Fruit fly (Drosophila melanogaster) whole organism, embryonic: Measurements from ENCODE around the gene CG42240.

Source experiments
- Bteb2 ChIP-seq: fragments of 200-800 bp; sonication (Bioruptor generic); optimal IDR thresholded peaks from 2 replicates; lab custom pipeline; 2016; ENCODE audit warnings: missing biosample characterization, missing genetic modification characterization
- CG10267 ChIP-seq: fragments of 200-800 bp; sonication (Bioruptor generic); optimal IDR thresholded peaks from 2 replicates; lab custom pipeline; 2018; ENCODE audit warnings: missing biosample characterization, mild to moderate bottlenecking, missing genetic modification characterization, moderate library complexity
- CG10431 ChIP-seq: fragments of 200-800 bp; sonication (Bioruptor generic); optimal IDR thresholded peaks from 3 replicates; lab custom pipeline; 2018; ENCODE audit warnings: missing biosample characterization, mild to moderate bottlenecking, missing genetic modification characterization
- CG10565 ChIP-seq: fragments of 200-800 bp; sonication (Bioruptor generic); optimal IDR thresholded peaks from 3 replicates; lab custom pipeline; 2016; ENCODE audit warnings: missing biosample characterization, mild to moderate bottlenecking, missing genetic modification characterization
- CG11695 ChIP-seq: fragments of 200-800 bp; sonication (Bioruptor generic); IDR thresholded peaks from 3 replicates; pipeline ENCODE4 v1.3.6; 2022; ENCODE audit warnings: missing biosample characterization, missing genetic modification characterization
- CG11696 ChIP-seq: fragments of 200-800 bp; sonication (Bioruptor generic); IDR thresholded peaks from 2 replicates; pipeline ENCODE4 v1.3.6; 2022; ENCODE audit warnings: missing biosample characterization, missing genetic modification characterization
- CG13424 ChIP-seq: fragments of 200-800 bp; sonication (Bioruptor generic); optimal IDR thresholded peaks from 2 replicates; lab custom pipeline; 2019; ENCODE audit warnings: missing biosample characterization, mild to moderate bottlenecking, missing genetic modification characterization, moderate library complexity
- CG13775 ChIP-seq: fragments of 200-800 bp; sonication (Bioruptor generic); optimal IDR thresholded peaks from 3 replicates; lab custom pipeline; 2017; ENCODE audit warnings: missing biosample characterization, mild to moderate bottlenecking, missing genetic modification characterization
- CG15073 ChIP-seq: fragments of 200-800 bp; sonication (Bioruptor generic); optimal IDR thresholded peaks from 2 replicates; lab custom pipeline; 2016; ENCODE audit warnings: missing biosample characterization, missing genetic modification characterization
- CG15514 ChIP-seq: fragments of 200-800 bp; sonication (Bioruptor generic); optimal IDR thresholded peaks from 3 replicates; lab custom pipeline; 2017; ENCODE audit warnings: missing biosample characterization, missing genetic modification characterization, mild to moderate bottlenecking, moderate library complexity, missing genetic modification reagents
- CG15601 ChIP-seq: fragments of 200-800 bp; sonication (Bioruptor generic); optimal IDR thresholded peaks from 3 replicates; lab custom pipeline; 2019; ENCODE audit warnings: missing biosample characterization, mild to moderate bottlenecking, missing genetic modification characterization, moderate library complexity
- CG16813 ChIP-seq: fragments of 200-800 bp; sonication (Bioruptor generic); IDR thresholded peaks from 3 replicates; pipeline ENCODE4 v1.3.6; 2022; ENCODE audit warnings: missing biosample characterization, missing genetic modification characterization; ENCODE audit not compliant: partially characterized antibody
- CG16863 ChIP-seq: fragments of 200-800 bp; sonication (Bioruptor generic); optimal IDR thresholded peaks from 3 replicates; lab custom pipeline; 2016; ENCODE audit warnings: missing biosample characterization, missing genetic modification characterization
- CG17385 ChIP-seq: fragments of 200-800 bp; sonication (Bioruptor generic); optimal IDR thresholded peaks from 3 replicates; lab custom pipeline; 2018; ENCODE audit warnings: missing biosample characterization, mild to moderate bottlenecking, missing genetic modification characterization
- CG17829 ChIP-seq: fragments of 200-800 bp; optimal IDR thresholded peaks from 2 replicates; lab custom pipeline; 2019; ENCODE audit warnings: missing biosample characterization, mild to moderate bottlenecking, missing genetic modification characterization, moderate library complexity
- CG18599 ChIP-seq: fragments of 200-800 bp; sonication (Bioruptor generic); optimal IDR thresholded peaks from 3 replicates; lab custom pipeline; 2017; ENCODE audit warnings: missing biosample characterization, missing genetic modification characterization, mild to moderate bottlenecking, moderate library complexity, missing genetic modification reagents
- CG31224 ChIP-seq: fragments of 200-800 bp; sonication (Bioruptor generic); IDR thresholded peaks from 2 replicates; pipeline ENCODE4 v1.3.6; 2022; ENCODE audit warnings: missing biosample characterization, missing genetic modification characterization
- CG32772 ChIP-seq: fragments of 200-800 bp; sonication (Bioruptor generic); IDR thresholded peaks from 2 replicates; pipeline ENCODE4 v1.3.6; 2022; ENCODE audit warnings: missing biosample characterization, missing genetic modification characterization
- CG5180 ChIP-seq: fragments of 200-800 bp; sonication (Bioruptor generic); optimal IDR thresholded peaks from 3 replicates; lab custom pipeline; 2017; ENCODE audit warnings: missing biosample characterization, missing genetic modification characterization, mild to moderate bottlenecking, moderate library complexity, missing genetic modification reagents
- CG7372 ChIP-seq: fragments of 200-800 bp; sonication (Bioruptor generic); IDR thresholded peaks from 2 replicates; pipeline ENCODE4 v1.3.6; 2022; ENCODE audit warnings: missing biosample characterization, missing genetic modification characterization
- CG8290 ChIP-seq, 3 experiments: fragments of 200-800 bp; sonication (Bioruptor generic); optimal IDR thresholded peaks; 2 replicates each; lab custom pipeline; 2016 to 2019; ENCODE audit warnings: missing biosample characterization in 3 of 3, missing genetic modification characterization in 3 of 3, mild to moderate bottlenecking in 2 of 3, moderate library complexity in 1 of 3
- CG8944 ChIP-seq: fragments of 200-800 bp; sonication (Bioruptor generic); optimal IDR thresholded peaks from 3 replicates; lab custom pipeline; 2016; ENCODE audit warnings: missing biosample characterization, missing genetic modification characterization
- CG9215 ChIP-seq: fragments of 200-800 bp; sonication (Bioruptor generic); IDR thresholded peaks from 2 replicates; pipeline ENCODE4 v1.3.6; 2022; ENCODE audit warnings: missing biosample characterization, missing genetic modification characterization
- CG9609 ChIP-seq: fragments of 200-800 bp; sonication (Bioruptor generic); optimal IDR thresholded peaks from 3 replicates; lab custom pipeline; 2016; ENCODE audit warnings: missing biosample characterization, missing genetic modification characterization
- Dip3 ChIP-seq: fragments of 200-800 bp; sonication (Bioruptor generic); optimal IDR thresholded peaks from 3 replicates; lab custom pipeline; 2016; ENCODE audit warnings: missing biosample characterization, missing genetic modification characterization
- E2f1 ChIP-seq: fragments of 200-800 bp; sonication (Bioruptor generic); IDR thresholded peaks from 2 replicates; pipeline ENCODE4 v1.3.6; 2022; ENCODE audit warnings: missing biosample characterization, missing genetic modification characterization
- Jarid2 ChIP-seq: fragments of 200-800 bp; sonication (Bioruptor generic); optimal IDR thresholded peaks from 3 replicates; lab custom pipeline; 2017; ENCODE audit warnings: mild to moderate bottlenecking, missing biosample characterization, missing genetic modification reagents, missing genetic modification characterization
- MTF-1 ChIP-seq: fragments of 200-800 bp; sonication (Bioruptor generic); optimal IDR thresholded peaks from 2 replicates; lab custom pipeline; 2018; ENCODE audit warnings: missing biosample characterization, mild to moderate bottlenecking, missing genetic modification characterization, borderline replicate concordance
- Nf-YA ChIP-seq: fragments of 200-800 bp; sonication (Bioruptor generic); IDR thresholded peaks from 2 replicates; pipeline ENCODE4 v1.3.6; 2022; ENCODE audit warnings: missing biosample characterization, missing genetic modification characterization
- Nf-YB ChIP-seq: fragments of 200-800 bp; sonication (Bioruptor generic); optimal IDR thresholded peaks from 3 replicates; lab custom pipeline; 2019; ENCODE audit warnings: missing biosample characterization, mild to moderate bottlenecking, missing genetic modification characterization, moderate library complexity
- Opbp ChIP-seq: fragments of 200-800 bp; sonication (Bioruptor generic); IDR thresholded peaks from 3 replicates; pipeline ENCODE4 v1.3.6; 2022; ENCODE audit warnings: missing biosample characterization, missing genetic modification characterization; ENCODE audit not compliant: partially characterized antibody
- Ssrp ChIP-seq: fragments of 200-800 bp; sonication (Bioruptor generic); optimal IDR thresholded peaks from 2 replicates; lab custom pipeline; 2018; ENCODE audit warnings: missing biosample characterization, mild to moderate bottlenecking, missing genetic modification characterization, moderate library complexity
- aop ChIP-seq: fragments of 200-800 bp; sonication (Bioruptor generic); IDR thresholded peaks from 2 replicates; pipeline ENCODE4 v1.3.6; 2022; ENCODE audit warnings: missing biosample characterization, missing genetic modification characterization
- cas ChIP-seq: fragments of 200-800 bp; sonication (Bioruptor generic); IDR thresholded peaks from 2 replicates; pipeline ENCODE4 v1.3.6; 2022; ENCODE audit warnings: missing biosample characterization, missing genetic modification characterization
- ci ChIP-seq: fragments of 200-800 bp; sonication (Bioruptor generic); IDR thresholded peaks from 3 replicates; pipeline ENCODE4 v1.3.6; 2022; ENCODE audit warnings: missing biosample characterization, missing genetic modification characterization
- crp ChIP-seq, 2 experiments: fragments of 200-800 bp; sonication (Bioruptor generic); optimal IDR thresholded peaks; 2 replicates in 1 of 2; 3 replicates in 1 of 2; lab custom pipeline; 2017; ENCODE audit warnings: missing biosample characterization in 2 of 2, missing genetic modification characterization in 2 of 2, mild to moderate bottlenecking in 1 of 2, moderate library complexity in 1 of 2
- dm ChIP-seq: fragments of 200-800 bp; sonication (Bioruptor generic); optimal IDR thresholded peaks from 3 replicates; lab custom pipeline; 2016; ENCODE audit warnings: missing biosample characterization, missing genetic modification characterization
- dmrt99B ChIP-seq: fragments of 200-800 bp; sonication (Bioruptor generic); optimal IDR thresholded peaks from 2 replicates; lab custom pipeline; 2018; ENCODE audit warnings: missing biosample characterization, mild to moderate bottlenecking, missing genetic modification characterization, moderate library complexity
- ftz-f1 ChIP-seq: fragments of 200-800 bp; sonication (Bioruptor generic); optimal IDR thresholded peaks from 2 replicates; lab custom pipeline; 2016; ENCODE audit warnings: missing biosample characterization, missing genetic modification characterization
- gem ChIP-seq: fragments of 200-800 bp; sonication (Bioruptor generic); optimal IDR thresholded peaks from 2 replicates; lab custom pipeline; 2019; ENCODE audit warnings: missing biosample characterization, mild to moderate bottlenecking, missing genetic modification characterization, moderate library complexity
- hbn ChIP-seq: fragments of 200-800 bp; sonication (Bioruptor generic); IDR thresholded peaks from 2 replicates; pipeline ENCODE4 v1.3.6; 2022; ENCODE audit warnings: missing biosample characterization, missing genetic modification characterization; ENCODE audit not compliant: partially characterized antibody
- hkb ChIP-seq, 2 experiments: fragments of 200-800 bp in 1 of 2; fragments of >200 bp in 1 of 2; sonication (Bioruptor generic) in 1 of 2; IDR thresholded peaks in 1 of 2; optimal IDR thresholded peaks in 1 of 2; 2 replicates each; pipeline versions ENCODE4 v1.3.6 to Lab custom; 2017 to 2022; ENCODE audit warnings: missing biosample characterization in 1 of 2, missing genetic modification characterization in 1 of 2
- inv ChIP-seq: fragments of 200-800 bp; sonication (Bioruptor generic); IDR thresholded peaks from 2 replicates; pipeline ENCODE4 v1.3.6; 2022; ENCODE audit warnings: missing biosample characterization, missing genetic modification characterization; ENCODE audit not compliant: partially characterized antibody
- maf-S ChIP-seq: fragments of 200-800 bp; sonication (Bioruptor generic); optimal IDR thresholded peaks from 2 replicates; lab custom pipeline; 2016; ENCODE audit warnings: missing biosample characterization, missing genetic modification characterization
- sisA ChIP-seq: fragments of 200-800 bp; sonication (Bioruptor generic); IDR thresholded peaks from 2 replicates; pipeline ENCODE4 v1.3.6; 2022; ENCODE audit warnings: missing biosample characterization, missing genetic modification characterization
- sna ChIP-seq: fragments of 200-800 bp; sonication (Bioruptor generic); IDR thresholded peaks from 2 replicates; pipeline ENCODE4 v1.3.6; 2022; ENCODE audit warnings: missing biosample characterization, missing genetic modification characterization; ENCODE audit not compliant: partially characterized antibody
- trh ChIP-seq: fragments of 200-800 bp; sonication (Bioruptor generic); optimal IDR thresholded peaks from 2 replicates; lab custom pipeline; 2016; ENCODE audit warnings: missing biosample characterization, missing genetic modification characterization
- wek ChIP-seq: fragments of 200-800 bp; sonication (Bioruptor generic); optimal IDR thresholded peaks from 3 replicates; lab custom pipeline; 2018; ENCODE audit warnings: missing biosample characterization, mild to moderate bottlenecking, missing genetic modification characterization, moderate library complexity
- z ChIP-seq: fragments of 200-800 bp; sonication (Bioruptor generic); IDR thresholded peaks from 3 replicates; pipeline ENCODE4 v1.3.6; 2022; ENCODE audit warnings: missing biosample characterization, missing genetic modification characterization

Gene CG42240

DNA sequence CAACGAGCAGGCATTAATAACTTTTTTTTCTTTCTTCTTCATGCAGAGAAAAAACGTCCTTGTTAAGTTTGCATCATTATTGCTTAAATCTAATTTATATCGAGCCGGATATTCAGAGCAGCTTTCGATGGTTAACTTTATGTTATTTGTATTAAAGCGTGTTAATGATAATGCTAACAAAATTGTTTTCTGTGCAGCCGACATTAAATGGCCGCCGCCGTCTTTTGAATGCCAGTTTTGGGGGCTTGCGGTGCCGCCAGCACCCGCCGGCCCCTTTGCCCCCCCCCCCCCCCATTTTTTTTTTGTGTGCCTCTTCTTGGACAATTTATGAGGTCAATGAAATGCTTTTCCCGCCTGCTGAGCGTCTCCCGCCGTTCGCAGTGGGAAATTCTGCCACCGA is 19.1 kb upstream of the CG42240 start (continued):
- no peak for TF ChIP-seq Opbp (GFP tag; lab: Robert Waterston, UW)
- peak; percentile 9 for TF ChIP-seq CG17385
- TF ChIP-seq CG15601 = no peak
- 0 out of 2 replicates have a peak, but pooled peaks have one; percentile 7 for TF ChIP-seq CG9215 (GFP tag; lab: Robert Waterston, UW)
- TF ChIP-seq CG8290 (GFP tag; optimal IDR thresholded peaks at IDR 0.05; lab: Kevin White, UChicago) = no peak
- no peak for TF ChIP-seq CG8290 (tag; optimal IDR thresholded peaks at IDR 0.05; lab: Kevin White, UChicago)
- TF ChIP-seq CG10267 (tag; lab: Kevin White, UChicago) = no peak
- TF ChIP-seq MTF-1 = no peak
- TF ChIP-seq cas = no peak
- no peak for TF ChIP-seq sna (GFP tag; lab: Robert Waterston, UW)
- TF ChIP-seq CG5180 (GFP tag; lab: Kevin White, UChicago) = no peak
- TF ChIP-seq ci (GFP tag; lab: Robert Waterston, UW) = peak; percentile 22; the same call in 1 of the 3 replicates
- no peak for TF ChIP-seq CG8944
- no peak for TF ChIP-seq CG7372
- TF ChIP-seq ftz-f1 (GFP tag; lab: Kevin White, UChicago) = no peak
- no peak; the same call in 1 of the 2 replicates for TF ChIP-seq sisA (GFP tag; lab: Robert Waterston, UW)
- TF ChIP-seq E2f1 (GFP tag; lab: Robert Waterston, UW) = no peak
- no peak for TF ChIP-seq z (GFP tag; lab: Robert Waterston, UW)
- TF ChIP-seq CG18599 (GFP tag; lab: Kevin White, UChicago) = peak; percentile 61
- no peak for TF ChIP-seq inv
- no peak for TF ChIP-seq CG31224
- TF ChIP-seq Jarid2 = no peak
- TF ChIP-seq CG10431 (GFP tag; lab: Kevin White, UChicago) = no peak
- TF ChIP-seq CG17829 (tag; lab: Kevin White, UChicago) = no peak
- peak; percentile 52 for TF ChIP-seq dmrt99B (tag; lab: Kevin White, UChicago)
- no peak for TF ChIP-seq CG16863 (GFP tag; lab: Kevin White, UChicago)
- TF ChIP-seq CG11695 (GFP tag; lab: Robert Waterston, UW) = no peak
- TF ChIP-seq dm (GFP tag; lab: Kevin White, UChicago) = no peak
- no peak for TF ChIP-seq CG16813 (GFP tag; lab: Robert Waterston, UW)
- TF ChIP-seq hkb (optimal IDR thresholded peaks at IDR 0.05; lab: Kevin White, UChicago) = no peak
- TF ChIP-seq hkb (GFP tag; IDR thresholded peaks at IDR 0.05; lab: Robert Waterston, UW) = 0 out of 2 replicates have a peak, but pooled peaks have one; percentile 26
- TF ChIP-seq CG13424 (tag; lab: Kevin White, UChicago) = peak; percentile 8
- no peak for TF ChIP-seq CG15073
- no peak for TF ChIP-seq hbn
- TF ChIP-seq Bteb2 (GFP tag; lab: Kevin White, UChicago) = no peak
- no peak for TF ChIP-seq Ssrp (tag; lab: Kevin White, UChicago)
- no peak for TF ChIP-seq CG9609 (GFP tag; lab: Kevin White, UChicago)
- TF ChIP-seq Dip3 = no peak
- no peak for TF ChIP-seq aop (GFP tag; lab: Robert Waterston, UW)
- TF ChIP-seq CG11696 (GFP tag; lab: Robert Waterston, UW) = no peak
- no peak for TF ChIP-seq Nf-YB (GFP tag; lab: Kevin White, UChicago)
- no peak for TF ChIP-seq maf-S
- TF ChIP-seq CG15514 (GFP tag; lab: Kevin White, UChicago) = no peak
- no peak for TF ChIP-seq CG10565 (GFP tag; lab: Kevin White, UChicago)
- no peak for TF ChIP-seq Nf-YA (GFP tag; lab: Robert Waterston, UW)
- no peak for TF ChIP-seq trh (GFP tag; lab: Kevin White, UChicago)
- no peak for TF ChIP-seq crp (GFP tag; optimal IDR thresholded peaks at IDR 0.05; lab: Kevin White, UChicago)
- no peak for TF ChIP-seq CG32772 (GFP tag; lab: Robert Waterston, UW)
- TF ChIP-seq wek (GFP tag; lab: Kevin White, UChicago) = no peak
- TF ChIP-seq CG13775 (GFP tag; lab: Kevin White, UChicago) = no peak
- peak; percentile 40 for TF ChIP-seq gem (tag; lab: Kevin White, UChicago)
